Fruit fly (Drosophila melanogaster) whole organism, pupa: ENCODE measurements around the gene Prestin.

Source experiments
- CG14655 ChIP-seq: fragments of 200-800 bp; sonication (Bioruptor generic); optimal IDR thresholded peaks from 3 replicates; lab custom pipeline; 2017; ENCODE audit warnings: mild to moderate bottlenecking, missing biosample characterization, missing genetic modification reagents, missing genetic modification characterization
- CG34367 ChIP-seq: fragments of 200-800 bp; sonication (Bioruptor generic); optimal IDR thresholded peaks from 2 replicates; lab custom pipeline; 2018; ENCODE audit warnings: missing biosample characterization, mild to moderate bottlenecking, missing genetic modification characterization
- D1 ChIP-seq: fragments of 200-800 bp; sonication (Bioruptor generic); optimal IDR thresholded peaks from 2 replicates; lab custom pipeline; 2018; ENCODE audit warnings: missing biosample characterization, mild to moderate bottlenecking, missing genetic modification characterization, moderate library complexity
- gl ChIP-seq: fragments of 200-800 bp; sonication (Bioruptor generic); optimal IDR thresholded peaks from 2 replicates; lab custom pipeline; 2018; ENCODE audit warnings: missing biosample characterization, mild to moderate bottlenecking, missing genetic modification characterization

DNA sequence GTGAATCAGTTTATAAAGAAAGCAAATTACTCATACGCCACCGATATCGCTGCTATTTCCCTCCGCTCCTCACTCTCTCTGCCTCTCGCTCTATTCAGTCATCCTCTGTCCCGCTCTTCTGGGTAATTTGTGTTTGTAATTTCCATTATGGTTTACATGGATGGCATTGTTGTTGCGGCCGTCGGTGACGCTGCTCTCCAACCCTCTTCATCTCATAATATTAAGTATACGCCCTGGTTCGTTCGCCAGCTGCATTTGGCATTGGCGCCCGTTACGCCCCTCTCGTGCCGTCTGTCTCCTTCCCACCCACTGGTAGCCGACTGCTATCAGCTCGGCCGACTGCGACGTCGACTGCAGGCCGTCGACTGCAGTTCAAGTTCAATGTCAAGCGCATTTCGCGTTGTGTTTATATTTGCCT, 39.7 kb upstream of the Prestin start:
- TF ChIP-seq gl (tag; lab: Kevin White, UChicago), result no peak
- no peak for TF ChIP-seq CG34367 (tag; lab: Kevin White, UChicago)
- no peak for TF ChIP-seq D1 (tag; lab: Kevin White, UChicago)
- TF ChIP-seq CG14655 (GFP tag; lab: Kevin White, UChicago), result no peak
